Fruit fly (Drosophila melanogaster): ENCODE data around the gene Snmp1.

DNA sequence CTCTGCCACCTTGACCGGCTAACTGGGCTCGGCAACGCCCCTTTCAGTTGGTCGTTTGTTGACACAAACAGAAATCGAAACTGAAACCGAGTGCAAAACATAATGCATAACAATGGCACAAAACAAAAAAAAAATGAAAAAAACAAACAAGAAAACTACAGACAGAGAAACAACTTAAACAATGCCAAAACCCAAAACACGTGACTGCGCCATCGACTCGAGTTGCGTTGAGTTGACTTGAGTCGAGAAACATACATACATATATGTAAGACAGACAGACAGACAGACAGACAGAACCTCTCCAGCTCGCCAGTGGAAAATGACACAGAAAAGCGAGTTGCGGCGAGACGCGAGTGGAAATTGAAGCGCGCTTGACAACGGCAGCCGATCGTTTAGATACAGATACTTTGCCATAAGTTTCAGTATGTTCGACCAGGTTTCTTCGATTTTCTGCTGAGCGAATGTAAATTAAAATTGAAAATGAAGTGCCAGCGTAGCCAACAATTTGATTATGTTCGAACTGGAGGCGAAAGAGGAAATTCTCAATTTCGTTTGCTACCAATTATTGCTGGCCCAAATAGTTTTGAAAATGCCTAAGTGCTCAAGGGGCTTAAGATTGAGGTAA, 1.6 kb upstream of the Snmp1 start:
- TF ChIP-seq pan (optimal IDR thresholded peaks at IDR 0.05) (no peak), psq (GFP tag; optimal IDR thresholded peaks at IDR 0.05) (no peak), usp (GFP tag; optimal IDR thresholded peaks at IDR 0.05) (no peak), sv (GFP tag; optimal IDR thresholded peaks at IDR 0.05) (no peak), Hnf4 (GFP tag; optimal IDR thresholded peaks at IDR 0.05) (no peak), woc (GFP tag; optimal IDR thresholded peaks at IDR 0.05) (no peak), Abd-B (GFP tag; optimal IDR thresholded peaks at IDR 0.05) (no peak), Jra (GFP tag; optimal IDR thresholded peaks at IDR 0.05) (no peak), GATAd (GFP tag; optimal IDR thresholded peaks at IDR 0.05) (no peak), fru (GFP tag; optimal IDR thresholded peaks at IDR 0.05) (no peak), CG9705 (GFP tag; optimal IDR thresholded peaks at IDR 0.05) (no peak)
